Worm (Caenorhabditis elegans): ENCODE results near the gene W06H8.2.

W06H8.2 gene

ce11 chrV:6228920-6229456 lies 22.4 kb downstream of the W06H8.2 start:
- no peak for TF ChIP-seq elt-3 (tag; optimal IDR thresholded peaks at IDR 0.05)
- TF ChIP-seq ztf-11 (tag; optimal IDR thresholded peaks at IDR 0.05) = no peak
- no peak for TF ChIP-seq nhr-12 (tag; optimal IDR thresholded peaks at IDR 0.05)
- TF ChIP-seq sptf-1 (tag; optimal IDR thresholded peaks at IDR 0.05) = no peak
- no peak for TF ChIP-seq blmp-1 (tag; optimal IDR thresholded peaks at IDR 0.05)
- no peak for TF ChIP-seq elt-1 (tag; optimal IDR thresholded peaks at IDR 0.05; ENCODE audit: borderline replicate concordance, insufficient read depth)
- no peak for TF ChIP-seq unc-39 (tag; optimal IDR thresholded peaks at IDR 0.05)
- TF ChIP-seq drap-1 (GFP tag; optimal IDR thresholded peaks at IDR 0.05) = no peak
- no peak for TF ChIP-seq unc-120 (tag; optimal IDR thresholded peaks at IDR 0.05; ENCODE audit: poor library complexity, severe bottlenecking)

ce11 chrV:6229457-6229949 lies 22.9 kb downstream of the W06H8.2 start:
- TF ChIP-seq lin-13 (tag; optimal IDR thresholded peaks at IDR 0.05) (no peak), mep-1 (tag; optimal IDR thresholded peaks at IDR 0.05) (no peak), ceh-39 (tag; optimal IDR thresholded peaks at IDR 0.05) (no peak), nhr-2 (tag; optimal IDR thresholded peaks at IDR 0.05) (no peak), elt-3 (tag; optimal IDR thresholded peaks at IDR 0.05) (peak; percentile 57), mls-2 (tag; optimal IDR thresholded peaks at IDR 0.05) (no peak), snpc-4 (tag; optimal IDR thresholded peaks at IDR 0.05) (no peak), sem-2 (GFP tag; optimal IDR thresholded peaks at IDR 0.05) (no peak), pha-4 (tag; optimal IDR thresholded peaks at IDR 0.05) (no peak), nhr-76 (tag; optimal IDR thresholded peaks at IDR 0.05) (no peak), tbx-8 (GFP tag; optimal IDR thresholded peaks at IDR 0.05) (no peak), ceh-43 (GFP tag; optimal IDR thresholded peaks at IDR 0.05) (no peak), ham-2 (GFP tag; optimal IDR thresholded peaks at IDR 0.05) (peak; percentile 72), unc-120 (tag; optimal IDR thresholded peaks at IDR 0.05; ENCODE audit: poor library complexity, severe bottlenecking) (peak; percentile 13), ztf-11 (tag; optimal IDR thresholded peaks at IDR 0.05) (no peak), nhr-237 (tag; optimal IDR thresholded peaks at IDR 0.05) (no peak), nhr-28 (tag; optimal IDR thresholded peaks at IDR 0.05) (no peak), cnd-1 (tag; optimal IDR thresholded peaks at IDR 0.05) (no peak), unc-62 (GFP tag; optimal IDR thresholded peaks at IDR 0.05) (no peak), lsy-2 (tag; optimal IDR thresholded peaks at IDR 0.05) (peak; percentile 2), elt-1 (tag; optimal IDR thresholded peaks at IDR 0.05; ENCODE audit: borderline replicate concordance, insufficient read depth) (peak; percentile 11), ceh-83 (GFP tag; optimal IDR thresholded peaks at IDR 0.05) (no peak), hlh-1 (tag; optimal IDR thresholded peaks at IDR 0.05) (no peak), blmp-1 (tag; optimal IDR thresholded peaks at IDR 0.05) (no peak)

- no peak for TF ChIP-seq nhr-28 (tag; optimal IDR thresholded peaks at IDR 0.05)
- TF ChIP-seq sptf-1 (tag; optimal IDR thresholded peaks at IDR 0.05) = no peak
- peak; percentile 35 for TF ChIP-seq mls-2 (tag; optimal IDR thresholded peaks at IDR 0.05)
- peak; percentile 69 for TF ChIP-seq ceh-43 (GFP tag; optimal IDR thresholded peaks at IDR 0.05)
- TF ChIP-seq nhr-2 (tag; optimal IDR thresholded peaks at IDR 0.05) = peak; percentile 15
- TF ChIP-seq mab-5 (tag; optimal IDR thresholded peaks at IDR 0.05) = no peak
- no peak for TF ChIP-seq hlh-1 (tag; optimal IDR thresholded peaks at IDR 0.05)
- TF ChIP-seq ces-1 (GFP tag; optimal IDR thresholded peaks at IDR 0.05) = no peak
- TF ChIP-seq nhr-76 (tag; optimal IDR thresholded peaks at IDR 0.05) = no peak
- no peak for TF ChIP-seq elt-1 (tag; optimal IDR thresholded peaks at IDR 0.05; ENCODE audit: borderline replicate concordance, insufficient read depth)
Measured at ce11 chrV:6230629-6231229, 24.2 kb downstream of the W06H8.2 start.

- TF ChIP-seq blmp-1 (tag; optimal IDR thresholded peaks at IDR 0.05) = no peak
- no peak for TF ChIP-seq unc-39 (tag; optimal IDR thresholded peaks at IDR 0.05)
- TF ChIP-seq nhr-237 (tag; optimal IDR thresholded peaks at IDR 0.05) = no peak
- no peak for TF ChIP-seq snpc-4 (tag; optimal IDR thresholded peaks at IDR 0.05)
Measured at ce11 chrV:6231902-6232340, 25.4 kb downstream of the W06H8.2 start.

- TF ChIP-seq sem-2 (GFP tag; optimal IDR thresholded peaks at IDR 0.05) (no peak), ces-1 (GFP tag; optimal IDR thresholded peaks at IDR 0.05) (peak; percentile 35), ceh-39 (tag; optimal IDR thresholded peaks at IDR 0.05) (no peak), mab-5 (tag; optimal IDR thresholded peaks at IDR 0.05) (no peak), zip-8 (tag; optimal IDR thresholded peaks at IDR 0.05) (no peak), blmp-1 (tag; optimal IDR thresholded peaks at IDR 0.05) (no peak), ceh-83 (GFP tag; optimal IDR thresholded peaks at IDR 0.05) (no peak), lin-13 (tag; optimal IDR thresholded peaks at IDR 0.05) (no peak), elt-1 (tag; optimal IDR thresholded peaks at IDR 0.05; ENCODE audit: borderline replicate concordance, insufficient read depth) (peak; percentile 87), pha-4 (tag; optimal IDR thresholded peaks at IDR 0.05) (no peak), mep-1 (tag; optimal IDR thresholded peaks at IDR 0.05) (no peak), nhr-2 (tag; optimal IDR thresholded peaks at IDR 0.05) (no peak), unc-62 (GFP tag; optimal IDR thresholded peaks at IDR 0.05) (no peak), unc-39 (tag; optimal IDR thresholded peaks at IDR 0.05) (no peak)
Measured at ce11 chrV:6232886-6233285, 26.3 kb downstream of the W06H8.2 start.
